Fruit fly (Drosophila melanogaster) whole organism, embryonic: ENCODE measurements around the gene mEFTs.
A peak's percentile ranks its signal among the peaks of the same experiment; 100 is the strongest.

Source experiments
- Awh ChIP-seq: fragments of 200-800 bp; sonication (Bioruptor generic); IDR thresholded peaks from 2 replicates; pipeline ENCODE4, ENCODE4 v1.3.6; 2022; ENCODE audit warnings: missing biosample characterization, missing genetic modification characterization
- BtbVII ChIP-seq: fragments of 200-800 bp; sonication (Bioruptor generic); optimal IDR thresholded peaks from 3 replicates; lab custom pipeline; 2017; ENCODE audit warnings: missing biosample characterization, mild to moderate bottlenecking, missing genetic modification characterization
- CG11695 ChIP-seq: fragments of 200-800 bp; sonication (Bioruptor generic); IDR thresholded peaks from 3 replicates; pipeline ENCODE4 v1.3.6; 2022; ENCODE audit warnings: missing biosample characterization, missing genetic modification characterization
- CG12769 ChIP-seq: fragments of 200-800 bp; sonication (Bioruptor generic); optimal IDR thresholded peaks from 2 replicates; lab custom pipeline; 2019; ENCODE audit warnings: missing biosample characterization, mild to moderate bottlenecking, missing genetic modification characterization, moderate library complexity
- CG13296 ChIP-seq: fragments of 200-800 bp; sonication (Bioruptor generic); optimal IDR thresholded peaks from 3 replicates; lab custom pipeline; 2018; ENCODE audit warnings: missing biosample characterization, mild to moderate bottlenecking, missing genetic modification characterization
- CG13894 ChIP-seq: fragments of 200-800 bp; sonication (Bioruptor generic); optimal IDR thresholded peaks from 3 replicates; lab custom pipeline; 2018; ENCODE audit warnings: missing biosample characterization, mild to moderate bottlenecking, missing genetic modification characterization, moderate library complexity
- CG14710 ChIP-seq: fragments of 200-800 bp; sonication (Bioruptor generic); optimal IDR thresholded peaks from 3 replicates; lab custom pipeline; 2019; ENCODE audit warnings: missing biosample characterization, mild to moderate bottlenecking, missing genetic modification characterization, moderate library complexity
- CG16813 ChIP-seq: fragments of 200-800 bp; sonication (Bioruptor generic); IDR thresholded peaks from 3 replicates; pipeline ENCODE4 v1.3.6; 2022; ENCODE audit warnings: missing biosample characterization, missing genetic modification characterization; ENCODE audit not compliant: partially characterized antibody
- CG18599 ChIP-seq: fragments of 200-800 bp; sonication (Bioruptor generic); optimal IDR thresholded peaks from 3 replicates; lab custom pipeline; 2017; ENCODE audit warnings: missing biosample characterization, missing genetic modification characterization, mild to moderate bottlenecking, moderate library complexity, missing genetic modification reagents
- CG18619 ChIP-seq: fragments of 200-800 bp; sonication (Bioruptor generic); optimal IDR thresholded peaks from 3 replicates; lab custom pipeline; 2017; ENCODE audit warnings: missing biosample characterization, mild to moderate bottlenecking, missing genetic modification characterization
- CG31365 ChIP-seq: fragments of 200-800 bp; sonication (Bioruptor generic); optimal IDR thresholded peaks from 2 replicates; lab custom pipeline; 2018; ENCODE audit warnings: missing biosample characterization, mild to moderate bottlenecking, missing genetic modification characterization
- CG32532 ChIP-seq: fragments of 200-800 bp; sonication (Bioruptor generic); IDR thresholded peaks from 2 replicates; pipeline ENCODE4 v1.3.6; 2022; ENCODE audit warnings: missing biosample characterization, missing genetic modification characterization
- CG3726 ChIP-seq: fragments of 200-800 bp; sonication (Bioruptor generic); IDR thresholded peaks from 3 replicates; pipeline ENCODE4, ENCODE4 v1.3.6; 2022; ENCODE audit warnings: missing biosample characterization, missing genetic modification characterization
- CG3838 ChIP-seq: fragments of 200-800 bp; sonication (Bioruptor generic); optimal IDR thresholded peaks from 3 replicates; lab custom pipeline; 2016; ENCODE audit warnings: missing biosample characterization, missing genetic modification characterization
- CG6813 ChIP-seq: fragments of 200-800 bp; sonication (Bioruptor generic); optimal IDR thresholded peaks from 2 replicates; lab custom pipeline; 2017; ENCODE audit warnings: missing biosample characterization, missing genetic modification characterization, mild to moderate bottlenecking, moderate library complexity, missing genetic modification reagents
- CG9817 ChIP-seq: fragments of 200-800 bp; sonication (Bioruptor generic); optimal IDR thresholded peaks from 2 replicates; lab custom pipeline; 2018; ENCODE audit warnings: missing biosample characterization, mild to moderate bottlenecking, missing genetic modification characterization, moderate library complexity
- Dbx ChIP-seq: fragments of 200-800 bp; sonication (Bioruptor generic); IDR thresholded peaks from 3 replicates; pipeline ENCODE4 v1.3.6; 2022; ENCODE audit warnings: missing biosample characterization, missing genetic modification characterization
- Dek ChIP-seq: fragments of 200-800 bp; sonication (Bioruptor generic); optimal IDR thresholded peaks from 3 replicates; lab custom pipeline; 2019; ENCODE audit warnings: missing biosample characterization, mild to moderate bottlenecking, missing genetic modification characterization, moderate library complexity
- Dip3 ChIP-seq: fragments of 200-800 bp; sonication (Bioruptor generic); optimal IDR thresholded peaks from 3 replicates; lab custom pipeline; 2016; ENCODE audit warnings: missing biosample characterization, missing genetic modification characterization
- Fer2 ChIP-seq: fragments of 200-800 bp; sonication (Bioruptor generic); optimal IDR thresholded peaks from 2 replicates; lab custom pipeline; 2018; ENCODE audit warnings: missing biosample characterization, mild to moderate bottlenecking, missing genetic modification characterization, moderate library complexity
- HHEX ChIP-seq: fragments of 200-800 bp; sonication (Bioruptor generic); optimal IDR thresholded peaks from 3 replicates; lab custom pipeline; 2017; ENCODE audit warnings: missing biosample characterization, mild to moderate bottlenecking, missing genetic modification characterization, missing genetic modification reagents
- HLH54F ChIP-seq: fragments of 200-800 bp; sonication (Bioruptor generic); optimal IDR thresholded peaks from 3 replicates; lab custom pipeline; 2016; ENCODE audit warnings: missing biosample characterization, missing genetic modification characterization
- Hey ChIP-seq: fragments of 200-800 bp; sonication (Bioruptor generic); optimal IDR thresholded peaks from 3 replicates; lab custom pipeline; 2018; ENCODE audit warnings: missing biosample characterization, mild to moderate bottlenecking, missing genetic modification characterization
- HmgD ChIP-seq: fragments of 200-800 bp; sonication (Bioruptor generic); optimal IDR thresholded peaks from 3 replicates; lab custom pipeline; 2016; ENCODE audit warnings: missing biosample characterization, missing genetic modification characterization
- Hmr ChIP-seq: fragments of 200-800 bp; sonication (Bioruptor generic); optimal IDR thresholded peaks from 3 replicates; lab custom pipeline; 2017; ENCODE audit warnings: mild to moderate bottlenecking, missing biosample characterization, missing genetic modification reagents, missing genetic modification characterization
- Med ChIP-seq: fragments of 200-800 bp; sonication (Bioruptor generic); peaks from one replicate; lab custom pipeline; 2016; ENCODE audit warnings: missing biosample characterization, missing genetic modification characterization, mild to moderate bottlenecking, inconsistent platforms, moderate library complexity
- Myb ChIP-seq: fragments of 200-800 bp; sonication (Bioruptor generic); optimal IDR thresholded peaks from 2 replicates; lab custom pipeline; 2016; ENCODE audit warnings: missing biosample characterization, missing genetic modification characterization
- PHDP ChIP-seq: fragments of 200-800 bp; sonication (Bioruptor generic); optimal IDR thresholded peaks from 3 replicates; lab custom pipeline; 2018; ENCODE audit warnings: missing biosample characterization, mild to moderate bottlenecking, missing genetic modification characterization, moderate library complexity
- Rfx ChIP-seq: fragments of 200-800 bp; sonication (Bioruptor generic); IDR thresholded peaks from 2 replicates; pipeline ENCODE4 v1.3.6; 2022; ENCODE audit warnings: missing biosample characterization, missing genetic modification characterization
- al ChIP-seq: fragments of 200-800 bp; sonication (Bioruptor generic); IDR thresholded peaks from 2 replicates; pipeline ENCODE4 v1.3.6; 2022; ENCODE audit warnings: missing biosample characterization, missing genetic modification characterization
- caup ChIP-seq: fragments of 200-800 bp; sonication (Bioruptor generic); optimal IDR thresholded peaks from 3 replicates; lab custom pipeline; 2017; ENCODE audit warnings: missing biosample characterization, mild to moderate bottlenecking, missing genetic modification characterization, moderate library complexity; ENCODE audit not compliant: severe bottlenecking
- chif ChIP-seq, 2 experiments: fragments of 200-800 bp; sonication (Bioruptor generic); optimal IDR thresholded peaks; 3 replicates each; lab custom pipeline; 2016; ENCODE audit warnings: missing biosample characterization in 2 of 2, missing genetic modification characterization in 2 of 2
- crc ChIP-seq: fragments of 200-800 bp; sonication (Bioruptor generic); optimal IDR thresholded peaks from 2 replicates; lab custom pipeline; 2016; ENCODE audit warnings: missing biosample characterization, missing genetic modification characterization
- dimm ChIP-seq: fragments of 200-800 bp; sonication (Bioruptor generic); IDR thresholded peaks from 2 replicates; pipeline ENCODE4 v1.3.6; 2022; ENCODE audit warnings: missing biosample characterization, missing genetic modification characterization
- dpn ChIP-seq, 2 experiments: fragments of 200-800 bp; sonication (Bioruptor generic); optimal IDR thresholded peaks; 3 replicates each; lab custom pipeline; 2016; ENCODE audit warnings: missing biosample characterization in 2 of 2, missing genetic modification characterization in 2 of 2
- ewg ChIP-seq: fragments of 200-800 bp; sonication (Bioruptor generic); optimal IDR thresholded peaks from 3 replicates; lab custom pipeline; 2017; ENCODE audit warnings: mild to moderate bottlenecking, missing biosample characterization, missing genetic modification reagents, missing genetic modification characterization
- gcm2 ChIP-seq: fragments of 200-800 bp; sonication (Bioruptor generic); optimal IDR thresholded peaks from 2 replicates; lab custom pipeline; 2016; ENCODE audit warnings: missing biosample characterization, missing genetic modification characterization
- gro ChIP-seq: fragments of 200-800 bp; sonication (Bioruptor generic); optimal IDR thresholded peaks from 2 replicates; lab custom pipeline; 2016; ENCODE audit warnings: missing biosample characterization, missing genetic modification characterization
- her ChIP-seq: fragments of 200-800 bp; sonication (Bioruptor generic); optimal IDR thresholded peaks from 2 replicates; lab custom pipeline; 2016; ENCODE audit warnings: missing biosample characterization, missing genetic modification characterization
- hkb ChIP-seq, 2 experiments: fragments of 200-800 bp in 1 of 2; fragments of >200 bp in 1 of 2; sonication (Bioruptor generic) in 1 of 2; IDR thresholded peaks in 1 of 2; optimal IDR thresholded peaks in 1 of 2; 2 replicates each; pipeline versions ENCODE4 v1.3.6 to Lab custom; 2017 to 2022; ENCODE audit warnings: missing biosample characterization in 1 of 2, missing genetic modification characterization in 1 of 2
- insv ChIP-seq, 2 experiments: fragments of 200-800 bp; sonication (Bioruptor generic); optimal IDR thresholded peaks; 3 replicates each; lab custom pipeline; 2016 to 2018; ENCODE audit warnings: missing biosample characterization in 2 of 2, missing genetic modification characterization in 2 of 2
- lilli ChIP-seq: fragments of 200-800 bp; sonication (Bioruptor generic); optimal IDR thresholded peaks from 3 replicates; lab custom pipeline; 2016; ENCODE audit warnings: missing biosample characterization, missing genetic modification characterization
- luna ChIP-seq: fragments of 200-800 bp; sonication (Bioruptor generic); optimal IDR thresholded peaks from 2 replicates; lab custom pipeline; 2016; ENCODE audit warnings: missing biosample characterization, missing genetic modification characterization
- pzg ChIP-seq: fragments of 200-800 bp; sonication (Bioruptor generic); optimal IDR thresholded peaks from 3 replicates; lab custom pipeline; 2018; ENCODE audit warnings: missing biosample characterization, mild to moderate bottlenecking, missing genetic modification characterization, moderate library complexity
- ranshi ChIP-seq: fragments of 200-800 bp; sonication (Bioruptor generic); IDR thresholded peaks from 2 replicates; pipeline ENCODE4 v1.3.6; 2022; ENCODE audit warnings: missing biosample characterization, missing genetic modification characterization
- seq ChIP-seq: fragments of 200-800 bp; sonication (Bioruptor generic); IDR thresholded peaks from 2 replicates; pipeline ENCODE4 v1.3.6; 2022; ENCODE audit warnings: missing biosample characterization, missing genetic modification characterization
- sob ChIP-seq: fragments of 200-800 bp; sonication (Bioruptor generic); IDR thresholded peaks from 2 replicates; pipeline ENCODE4 v1.3.6; 2022; ENCODE audit warnings: missing biosample characterization, missing genetic modification characterization
- sug ChIP-seq: fragments of 200-800 bp; optimal IDR thresholded peaks from 2 replicates; lab custom pipeline; 2019; ENCODE audit warnings: missing biosample characterization, mild to moderate bottlenecking, missing genetic modification characterization, moderate library complexity
- unpg ChIP-seq: fragments of 200-800 bp; sonication (Bioruptor generic); optimal IDR thresholded peaks from 3 replicates; lab custom pipeline; 2018; ENCODE audit warnings: missing biosample characterization, mild to moderate bottlenecking, missing genetic modification characterization, moderate library complexity

The mEFTs gene

dm6 chr2L:17470630-17471029, 30.3 kb downstream of the mEFTs start (continued):
- no peak for TF ChIP-seq hkb (optimal IDR thresholded peaks at IDR 0.05; lab: Kevin White, UChicago)
- TF ChIP-seq hkb (GFP tag; IDR thresholded peaks at IDR 0.05; lab: Robert Waterston, UW): peak; percentile 65
- peak; percentile 35; the same call in 1 of the 2 replicates for TF ChIP-seq seq (GFP tag; lab: Robert Waterston, UW)
- peak in 1 of 2 experiments; percentile 6 for TF ChIP-seq insv (GFP tag; optimal IDR thresholded peaks at IDR 0.05; lab: Kevin White, UChicago)
- TF ChIP-seq pzg: peak; percentile 2
- peak; percentile 93 for TF ChIP-seq gro
- no peak for TF ChIP-seq CG16813 (GFP tag; lab: Robert Waterston, UW)
- peak; percentile 60 for TF ChIP-seq crc (GFP tag; lab: Kevin White, UChicago)
- TF ChIP-seq HmgD (GFP tag; lab: Kevin White, UChicago): no peak
- no peak for TF ChIP-seq ewg (GFP tag; lab: Kevin White, UChicago)
- TF ChIP-seq HHEX (GFP tag; lab: Kevin White, UChicago): peak; percentile 76
- TF ChIP-seq lilli (GFP tag; lab: Kevin White, UChicago): peak; percentile 8
- no peak for TF ChIP-seq CG14710 (tag; lab: Kevin White, UChicago)
- peak; percentile 37 for TF ChIP-seq CG31365 (tag; lab: Kevin White, UChicago)
- peak; percentile 68 for TF ChIP-seq CG18619 (GFP tag; lab: Kevin White, UChicago)
- peak; percentile 83; the same call in 2 of the 3 replicates for TF ChIP-seq Dbx (GFP tag; lab: Robert Waterston, UW)
- peak; percentile 49 for TF ChIP-seq Dip3 (GFP tag; lab: Kevin White, UChicago)
- peak; percentile 54 for TF ChIP-seq unpg (GFP tag; lab: Kevin White, UChicago)
- peak; percentile 43 for TF ChIP-seq Hey (tag; lab: Kevin White, UChicago)
- TF ChIP-seq luna: peak; percentile 80
- peak in 1 of 2 experiments; percentile 80 for TF ChIP-seq dpn (GFP tag; optimal IDR thresholded peaks at IDR 0.05; lab: Kevin White, UChicago)
- no peak for TF ChIP-seq gcm2 (GFP tag; lab: Kevin White, UChicago)
- TF ChIP-seq chif (GFP tag; optimal IDR thresholded peaks at IDR 0.05; lab: Kevin White, UChicago): peak in 1 of 2 experiments; percentile 27
- peak; percentile 78; the same call in 1 of the 2 replicates for TF ChIP-seq sob (GFP tag; lab: Robert Waterston, UW)
- 0 out of 3 replicates have a peak, but pooled peaks have one; percentile 44 for TF ChIP-seq CG11695
- peak; percentile 73 for TF ChIP-seq CG9817 (tag; lab: Kevin White, UChicago)
- TF ChIP-seq CG12769: peak; percentile 91
- peak; percentile 32; the same call in 1 of the 2 replicates for TF ChIP-seq ranshi
- TF ChIP-seq Rfx (GFP tag; lab: Robert Waterston, UW): peak; percentile 78
- peak; percentile 90 for TF ChIP-seq Hmr (GFP tag; lab: Kevin White, UChicago)
- TF ChIP-seq PHDP (tag; lab: Kevin White, UChicago): peak; percentile 85
- TF ChIP-seq BtbVII (GFP tag; lab: Kevin White, UChicago): peak; percentile 78
- TF ChIP-seq al: no peak
- peak; percentile 92 for TF ChIP-seq CG18599 (GFP tag; lab: Kevin White, UChicago)
- peak; percentile 69 for TF ChIP-seq Dek (tag; lab: Kevin White, UChicago)
- TF ChIP-seq CG32532: no peak; the same call in 1 of the 2 replicates
- no peak for TF ChIP-seq CG3838 (GFP tag; lab: Kevin White, UChicago)
- peak; percentile 66 for TF ChIP-seq sug (tag; lab: Kevin White, UChicago)
- peak; percentile 41 for TF ChIP-seq CG13296
- no peak for TF ChIP-seq Awh (GFP tag; lab: Robert Waterston, UW)
- TF ChIP-seq HLH54F: peak; percentile 2
- TF ChIP-seq Fer2 (tag; lab: Kevin White, UChicago): peak; percentile 74
- TF ChIP-seq Med (GFP tag; lab: Kevin White, UChicago): peak; percentile 93
- TF ChIP-seq her (GFP tag; lab: Kevin White, UChicago): peak; percentile 49
- no peak for TF ChIP-seq CG3726
- TF ChIP-seq CG6813 (GFP tag; lab: Kevin White, UChicago): peak; percentile 85
- TF ChIP-seq dimm: no peak
- peak; percentile 35 for TF ChIP-seq Myb (GFP tag; lab: Kevin White, UChicago)
- TF ChIP-seq CG13894 (tag; lab: Kevin White, UChicago): peak; percentile 79
- TF ChIP-seq caup (GFP tag; lab: Kevin White, UChicago): peak; percentile 94
